Fruit fly (Drosophila melanogaster): ENCODE results near the gene Ranbp21.
A peak's percentile ranks its signal among the peaks of the same experiment; 100 is the strongest.

Ranbp21 gene

dm6 chrX:19598503-19598902, 53.6 kb downstream of the Ranbp21 start:
- TF ChIP-seq CG5204 (GFP tag; optimal IDR thresholded peaks at IDR 0.05) (no peak), Crg-1 (GFP tag; optimal IDR thresholded peaks at IDR 0.05) (no peak), tj (GFP tag; optimal IDR thresholded peaks at IDR 0.05) (no peak), CG7101 (tag; optimal IDR thresholded peaks at IDR 0.05) (no peak)

dm6 chrX:19597684-19598363, 54.2 kb downstream of the Ranbp21 start, which contains the start of gene RpS10b:
TSS of gene RpS10b (plus strand) at chrX:19598031.
- TF ChIP-seq ovo (GFP tag; optimal IDR thresholded peaks at IDR 0.05) (peak; percentile 97), Clk (GFP tag; optimal IDR thresholded peaks at IDR 0.05) (peak; percentile 34), CG12768 (GFP tag; optimal IDR thresholded peaks at IDR 0.05) (peak; percentile 79), CG14711 (tag; optimal IDR thresholded peaks at IDR 0.05) (peak; percentile 70), kay (GFP tag; ENCODE audit: borderline replicate concordance) (peak; percentile 58), Mnt (GFP tag; optimal IDR thresholded peaks at IDR 0.05) (peak; percentile 96), CG11617 (GFP tag; optimal IDR thresholded peaks at IDR 0.05) (peak; percentile 98), CG33017 (tag; optimal IDR thresholded peaks at IDR 0.05) (peak; percentile 78), CG7101 (tag; optimal IDR thresholded peaks at IDR 0.05) (peak; percentile 95), tj (GFP tag; optimal IDR thresholded peaks at IDR 0.05) (peak; percentile 88), CG1620 (GFP tag; optimal IDR thresholded peaks at IDR 0.05) (peak; percentile 98), toe (GFP tag; optimal IDR thresholded peaks at IDR 0.05) (peak; percentile 77), Crg-1 (GFP tag; optimal IDR thresholded peaks at IDR 0.05) (peak; percentile 98), Hr96 (GFP tag; optimal IDR thresholded peaks at IDR 0.05) (peak; percentile 95), CG5204 (GFP tag; optimal IDR thresholded peaks at IDR 0.05) (peak; percentile 85), bab1 (GFP tag; optimal IDR thresholded peaks at IDR 0.05) (peak; percentile 96), cnc (optimal IDR thresholded peaks at IDR 0.05) (no peak), pad (GFP tag; optimal IDR thresholded peaks at IDR 0.05) (peak; percentile 86), cic (GFP tag; optimal IDR thresholded peaks at IDR 0.05) (peak; percentile 34), CG7045 (GFP tag; optimal IDR thresholded peaks at IDR 0.05) (peak; percentile 82)
